Worm (Caenorhabditis elegans): ENCODE measurements around the gene fbxa-151.
"Not testable (repeated sequence)": the region's sequence is repeated elsewhere in the genome, so short reads cannot be mapped to it uniquely, and the experiment has no call there.

fbxa-151 gene

ce11 chrIII:1266799-1267198 is at the start of gene fbxa-151:
Gene fbxa-151 (minus strand): TSS chrIII:1266899.
- TF ChIP-seq gmeb-1, elt-3, ztf-11 (tag; optimal IDR thresholded peaks at IDR 0.05): not testable (repeated sequence)

- no peak for TF ChIP-seq nhr-23 (tag; optimal IDR thresholded peaks at IDR 0.05)
- no peak for TF ChIP-seq peb-1 (tag; optimal IDR thresholded peaks at IDR 0.05)
- peak; percentile 78 for TF ChIP-seq fos-1 (tag; optimal IDR thresholded peaks at IDR 0.05)
- no peak for TF ChIP-seq elt-1 (tag; optimal IDR thresholded peaks at IDR 0.05)
- no peak for TF ChIP-seq mdl-1 (tag; optimal IDR thresholded peaks at IDR 0.05)
These were observed 48.3 kb upstream of the fbxa-151 start, which contains the start of the genes fbxa-80 and fbxa-19 for ce11 chrIII:1315038-1315437. Gene fbxa-80 (minus strand): TSS chrIII:1315210. Gene fbxa-19 (plus strand): TSS chrIII:1315401.

- TF ChIP-seq ztf-1 (GFP tag; conservative IDR thresholded peaks at IDR 0.05) (no peak), Y55F3AM.14 (GFP tag; optimal IDR thresholded peaks at IDR 0.05) (no peak), sma-3 (GFP tag; optimal IDR thresholded peaks at IDR 0.05) (no peak), mbf-1 (tag; optimal IDR thresholded peaks at IDR 0.05) (no peak), R02D3.7 (tag; optimal IDR thresholded peaks at IDR 0.05) (no peak), sem-4 (tag; optimal IDR thresholded peaks at IDR 0.05) (no peak), aly-2 (tag; optimal IDR thresholded peaks at IDR 0.05) (no peak), nhr-10 (tag; optimal IDR thresholded peaks at IDR 0.05) (no peak), lin-13 (GFP tag; optimal IDR thresholded peaks at IDR 0.05) (no peak), blmp-1 (tag; optimal IDR thresholded peaks at IDR 0.05; ENCODE audit: insufficient read depth) (no peak), zag-1 (tag; optimal IDR thresholded peaks at IDR 0.05) (no peak), snpc-4 (tag; optimal IDR thresholded peaks at IDR 0.05) (no peak), nhr-11 (tag; optimal IDR thresholded peaks at IDR 0.05) (no peak), lin-39 (tag; optimal IDR thresholded peaks at IDR 0.05) (no peak), alr-1 (tag; optimal IDR thresholded peaks at IDR 0.05) (no peak), crh-2 (tag; optimal IDR thresholded peaks at IDR 0.05) (no peak), ceh-82 (tag; optimal IDR thresholded peaks at IDR 0.05) (no peak), lin-11 (tag; optimal IDR thresholded peaks at IDR 0.05) (no peak), mdl-1 (tag; optimal IDR thresholded peaks at IDR 0.05) (no peak)
These were observed 47.6 kb upstream of the fbxa-151 start for ce11 chrIII:1314283-1314682.

- TF ChIP-seq Y55F3AM.14 (GFP tag; optimal IDR thresholded peaks at IDR 0.05) (no peak), skn-1 (tag; optimal IDR thresholded peaks at IDR 0.05) (no peak), unc-39 (tag; optimal IDR thresholded peaks at IDR 0.05) (no peak)
These were observed 44.7 kb upstream of the fbxa-151 start for ce11 chrIII:1311367-1311766.

ce11 chrIII:1308887-1309286 is 42.2 kb upstream of the fbxa-151 start, which contains the start of gene Y82E9BL.12:
Gene Y82E9BL.12 (plus strand): TSS chrIII:1309187.
- TF ChIP-seq nhr-25 (tag; optimal IDR thresholded peaks at IDR 0.05): no peak
- no peak for TF ChIP-seq nhr-237 (tag; optimal IDR thresholded peaks at IDR 0.05)
- TF ChIP-seq nhr-77 (tag; optimal IDR thresholded peaks at IDR 0.05): no peak
- TF ChIP-seq mab-5 (tag; optimal IDR thresholded peaks at IDR 0.05): no peak
- no peak for TF ChIP-seq lin-13 (GFP tag; optimal IDR thresholded peaks at IDR 0.05)
- TF ChIP-seq sma-3 (GFP tag; optimal IDR thresholded peaks at IDR 0.05): no peak
- no peak for TF ChIP-seq crh-2 (tag; optimal IDR thresholded peaks at IDR 0.05)
- TF ChIP-seq C34F6.9 (tag; optimal IDR thresholded peaks at IDR 0.05): no peak
- no peak for TF ChIP-seq lsy-2 (tag; optimal IDR thresholded peaks at IDR 0.05)
- TF ChIP-seq lin-39 (tag; optimal IDR thresholded peaks at IDR 0.05): no peak
- TF ChIP-seq nhr-12 (tag; optimal IDR thresholded peaks at IDR 0.05): no peak
- no peak for TF ChIP-seq mbf-1 (tag; optimal IDR thresholded peaks at IDR 0.05)
- TF ChIP-seq elt-1 (tag; optimal IDR thresholded peaks at IDR 0.05): no peak

- TF ChIP-seq sma-9 (GFP tag; optimal IDR thresholded peaks at IDR 0.05) (peak; percentile 13), sma-9 (tag; optimal IDR thresholded peaks at IDR 0.05) (no peak), nhr-129 (tag; optimal IDR thresholded peaks at IDR 0.05) (peak; percentile 80), fos-1 (tag; optimal IDR thresholded peaks at IDR 0.05) (peak; percentile 66), ceh-16 (tag; optimal IDR thresholded peaks at IDR 0.05) (no peak), unc-55 (GFP tag; optimal IDR thresholded peaks at IDR 0.05) (peak; percentile 13)
These were observed 41.5 kb upstream of the fbxa-151 start, which contains the start of gene fbxa-79 for ce11 chrIII:1308209-1308608. Gene fbxa-79 (minus strand): TSS chrIII:1308294.
